Fruit fly (Drosophila melanogaster) whole organism, adult: ENCODE results near the gene CecC.

Experiments used
- CG11617 ChIP-seq: fragments of 200-800 bp; sonication (Bioruptor generic); optimal IDR thresholded peaks from 2 replicates; lab custom pipeline; 2017; ENCODE audit warnings: mild to moderate bottlenecking, missing biosample characterization, missing genetic modification reagents, missing genetic modification characterization
- CG33017 ChIP-seq: fragments of 200-800 bp; sonication (Bioruptor generic); optimal IDR thresholded peaks from 2 replicates; lab custom pipeline; 2018; ENCODE audit warnings: missing biosample characterization, mild to moderate bottlenecking, missing genetic modification characterization, moderate library complexity
- Clk ChIP-seq: fragments of 200-800 bp; sonication (Bioruptor generic); optimal IDR thresholded peaks from 2 replicates; lab custom pipeline; 2017; ENCODE audit warnings: missing biosample characterization, missing genetic modification characterization
- Mnt ChIP-seq: fragments of 200-800 bp; sonication (Bioruptor generic); optimal IDR thresholded peaks from 2 replicates; lab custom pipeline; 2016; ENCODE audit warnings: missing biosample characterization, mild to moderate bottlenecking, missing genetic modification characterization
- bab1 ChIP-seq: fragments of 200-800 bp; sonication (Bioruptor generic); optimal IDR thresholded peaks from 3 replicates; lab custom pipeline; 2019; ENCODE audit warnings: missing biosample characterization, mild to moderate bottlenecking, missing genetic modification characterization, moderate library complexity

DNA sequence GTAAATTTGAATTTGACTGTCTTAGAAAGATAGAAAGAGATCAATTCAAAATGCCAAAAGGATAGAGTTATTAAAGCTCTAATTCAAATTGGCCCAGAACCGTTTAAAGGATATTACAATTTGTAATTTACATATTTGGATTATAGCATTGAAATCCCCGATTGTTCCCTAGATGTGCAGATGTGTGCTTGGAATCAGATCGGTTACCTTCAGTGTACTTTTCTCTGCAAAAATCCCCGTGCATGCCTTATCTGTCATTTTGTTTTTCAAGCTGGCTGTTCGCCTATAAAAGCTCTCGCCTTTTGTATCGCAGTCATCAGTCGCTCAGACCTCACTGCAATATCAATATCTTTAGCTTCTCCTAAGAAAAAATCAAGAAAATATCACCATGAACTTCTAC, 5.7 kb upstream of the CecC start, which contains the start of gene CecA1:
- TF ChIP-seq CG33017 (tag; lab: Kevin White, UChicago) (no peak), CG11617 (GFP tag; lab: Kevin White, UChicago) (no peak), bab1 (no peak), Mnt (GFP tag; lab: Kevin White, UChicago) (no peak), Clk (GFP tag; lab: Kevin White, UChicago) (no peak)
